Fruit fly (Drosophila melanogaster) whole organism, embryonic: Measurements from ENCODE around the gene CG15283.

Experiments
- Atf3 ChIP-seq: fragments of 200-800 bp; sonication (Bioruptor generic); optimal IDR thresholded peaks from 3 replicates; lab custom pipeline; 2016; ENCODE audit warnings: missing biosample characterization, missing genetic modification characterization
- Awh ChIP-seq: fragments of 200-800 bp; sonication (Bioruptor generic); IDR thresholded peaks from 2 replicates; pipeline ENCODE4, ENCODE4 v1.3.6; 2022; ENCODE audit warnings: missing biosample characterization, missing genetic modification characterization
- CG10147 ChIP-seq: fragments of 200-800 bp; sonication (Bioruptor generic); optimal IDR thresholded peaks from 2 replicates; lab custom pipeline; 2019; ENCODE audit warnings: missing biosample characterization, mild to moderate bottlenecking, missing genetic modification characterization, moderate library complexity
- CG12299 ChIP-seq: fragments of 200-800 bp; sonication (Bioruptor generic); optimal IDR thresholded peaks from 2 replicates; lab custom pipeline; 2018; ENCODE audit warnings: missing biosample characterization, mild to moderate bottlenecking, missing genetic modification characterization
- CG12769 ChIP-seq: fragments of 200-800 bp; sonication (Bioruptor generic); optimal IDR thresholded peaks from 2 replicates; lab custom pipeline; 2019; ENCODE audit warnings: missing biosample characterization, mild to moderate bottlenecking, missing genetic modification characterization, moderate library complexity
- CG1647 ChIP-seq: fragments of 200-800 bp; sonication (Bioruptor generic); optimal IDR thresholded peaks from 3 replicates; lab custom pipeline; 2016; ENCODE audit warnings: missing biosample characterization, missing genetic modification characterization
- CG17359 ChIP-seq: fragments of 200-800 bp; sonication (Bioruptor generic); optimal IDR thresholded peaks from 3 replicates; lab custom pipeline; 2018; ENCODE audit warnings: missing biosample characterization, mild to moderate bottlenecking, missing genetic modification characterization, moderate library complexity
- CG17385 ChIP-seq: fragments of 200-800 bp; sonication (Bioruptor generic); optimal IDR thresholded peaks from 3 replicates; lab custom pipeline; 2018; ENCODE audit warnings: missing biosample characterization, mild to moderate bottlenecking, missing genetic modification characterization
- CG2199 ChIP-seq: fragments of 200-800 bp; sonication (Bioruptor generic); IDR thresholded peaks from 3 replicates; pipeline ENCODE4 v1.3.6; 2022; ENCODE audit warnings: missing biosample characterization, missing genetic modification characterization
- CG3281 ChIP-seq: fragments of 200-800 bp; sonication (Bioruptor generic); optimal IDR thresholded peaks from 3 replicates; lab custom pipeline; 2017; ENCODE audit warnings: missing biosample characterization, mild to moderate bottlenecking, missing genetic modification characterization
- CG3838 ChIP-seq: fragments of 200-800 bp; sonication (Bioruptor generic); optimal IDR thresholded peaks from 3 replicates; lab custom pipeline; 2016; ENCODE audit warnings: missing biosample characterization, missing genetic modification characterization
- CG3995 ChIP-seq: fragments of 200-800 bp; sonication (Bioruptor generic); optimal IDR thresholded peaks from 3 replicates; lab custom pipeline; 2016; ENCODE audit warnings: missing biosample characterization, missing genetic modification characterization
- CG4360 ChIP-seq: fragments of 200-800 bp; sonication (Bioruptor generic); IDR thresholded peaks from 2 replicates; pipeline ENCODE4 v1.3.6; 2022; ENCODE audit warnings: missing biosample characterization, missing genetic modification characterization
- CG43689 ChIP-seq: fragments of 200-800 bp; sonication (Bioruptor generic); IDR thresholded peaks from 2 replicates; pipeline ENCODE4 v1.3.6; 2022; ENCODE audit warnings: missing biosample characterization, missing genetic modification characterization
- CG5245 ChIP-seq: fragments of 200-800 bp; sonication (Bioruptor generic); optimal IDR thresholded peaks from 3 replicates; lab custom pipeline; 2016; ENCODE audit warnings: missing biosample characterization, missing genetic modification characterization
- CG7963 ChIP-seq: fragments of 200-800 bp; sonication (Bioruptor generic); IDR thresholded peaks from 3 replicates; pipeline ENCODE4 v1.3.6; 2022; ENCODE audit warnings: missing biosample characterization, missing genetic modification characterization; ENCODE audit not compliant: partially characterized antibody
- CG8924 ChIP-seq: fragments of 200-800 bp; optimal IDR thresholded peaks from 3 replicates; lab custom pipeline; 2019; ENCODE audit warnings: missing biosample characterization, mild to moderate bottlenecking, missing genetic modification characterization, moderate library complexity
- CG9215 ChIP-seq: fragments of 200-800 bp; sonication (Bioruptor generic); IDR thresholded peaks from 2 replicates; pipeline ENCODE4 v1.3.6; 2022; ENCODE audit warnings: missing biosample characterization, missing genetic modification characterization
- CG9876 ChIP-seq: fragments of 200-800 bp; sonication (Bioruptor generic); optimal IDR thresholded peaks from 2 replicates; lab custom pipeline; 2016; ENCODE audit warnings: missing biosample characterization, missing genetic modification characterization
- CHES-1-like ChIP-seq: fragments of 200-800 bp; sonication (Bioruptor generic); optimal IDR thresholded peaks from 2 replicates; lab custom pipeline; 2016; ENCODE audit warnings: missing biosample characterization, missing genetic modification characterization
- E2f2 ChIP-seq: fragments of 200-800 bp; sonication (Bioruptor generic); IDR thresholded peaks from 2 replicates; pipeline ENCODE4 v1.3.6; 2022; ENCODE audit warnings: missing biosample characterization, missing genetic modification characterization
- HLHmδ ChIP-seq: fragments of 200-800 bp; sonication (Bioruptor generic); optimal IDR thresholded peaks from 2 replicates; lab custom pipeline; 2018; ENCODE audit warnings: missing biosample characterization, mild to moderate bottlenecking, missing genetic modification characterization, moderate library complexity
- HmgD ChIP-seq: fragments of 200-800 bp; sonication (Bioruptor generic); optimal IDR thresholded peaks from 3 replicates; lab custom pipeline; 2016; ENCODE audit warnings: missing biosample characterization, missing genetic modification characterization
- Hr39 ChIP-seq: fragments of >200 bp; optimal IDR thresholded peaks from 2 replicates; lab custom pipeline; 2017
- Hr78 ChIP-seq, 2 experiments: fragments of 200-800 bp in 1 of 2; fragments of >200 bp in 1 of 2; sonication (Bioruptor generic) in 1 of 2; optimal IDR thresholded peaks; 2 replicates each; lab custom pipeline; 2017 to 2019; ENCODE audit warnings: missing biosample characterization in 2 of 2, missing genetic modification characterization in 2 of 2, mild to moderate bottlenecking in 1 of 2, moderate library complexity in 1 of 2
- Meics ChIP-seq: fragments of 200-800 bp; sonication (Bioruptor generic); optimal IDR thresholded peaks from 2 replicates; lab custom pipeline; 2017; ENCODE audit warnings: missing biosample characterization, mild to moderate bottlenecking, missing genetic modification characterization
- Vsx1 ChIP-seq: fragments of 200-800 bp; sonication (Bioruptor generic); optimal IDR thresholded peaks from 2 replicates; lab custom pipeline; 2017; ENCODE audit warnings: missing biosample characterization, mild to moderate bottlenecking, missing genetic modification characterization, missing genetic modification reagents
- abd-A ChIP-seq: fragments of 200-800 bp; sonication (Bioruptor generic); optimal IDR thresholded peaks from 3 replicates; lab custom pipeline; 2019; ENCODE audit warnings: missing biosample characterization, mild to moderate bottlenecking, missing genetic modification characterization, moderate library complexity
- bcd ChIP-seq: fragments of 200-800 bp; sonication (Bioruptor generic); optimal IDR thresholded peaks from 2 replicates; lab custom pipeline; 2017; ENCODE audit warnings: missing biosample characterization, mild to moderate bottlenecking, missing genetic modification characterization
- cato ChIP-seq: fragments of 200-800 bp; sonication (Bioruptor generic); optimal IDR thresholded peaks from 2 replicates; lab custom pipeline; 2016; ENCODE audit warnings: missing biosample characterization, missing genetic modification characterization, borderline replicate concordance
- dan ChIP-seq: fragments of 200-800 bp; sonication (Bioruptor generic); IDR thresholded peaks from 2 replicates; pipeline ENCODE4 v1.3.6; 2022; ENCODE audit warnings: missing biosample characterization, missing genetic modification characterization
- dpn ChIP-seq, 2 experiments: fragments of 200-800 bp; sonication (Bioruptor generic); optimal IDR thresholded peaks; 3 replicates each; lab custom pipeline; 2016; ENCODE audit warnings: missing biosample characterization in 2 of 2, missing genetic modification characterization in 2 of 2
- dysf ChIP-seq: fragments of 200-800 bp; sonication (Bioruptor generic); IDR thresholded peaks from 3 replicates; pipeline ENCODE4 v1.3.6; 2022; ENCODE audit warnings: missing biosample characterization, missing genetic modification characterization
- ems ChIP-seq: fragments of 200-800 bp; sonication (Bioruptor generic); optimal IDR thresholded peaks from 3 replicates; lab custom pipeline; 2016; ENCODE audit warnings: missing biosample characterization, missing genetic modification characterization
- esg ChIP-seq: fragments of 200-800 bp; sonication (Bioruptor generic); conservative IDR thresholded peaks from 2 replicates; pipeline ENCODE4 v1.3.6; 2022; ENCODE audit warnings: missing biosample characterization, missing genetic modification characterization
- jing ChIP-seq: fragments of 200-800 bp; sonication (Bioruptor generic); optimal IDR thresholded peaks from 2 replicates; lab custom pipeline; 2018; ENCODE audit warnings: missing biosample characterization, mild to moderate bottlenecking, missing genetic modification characterization
- kah ChIP-seq: fragments of 200-800 bp; sonication (Bioruptor generic); optimal IDR thresholded peaks from 2 replicates; lab custom pipeline; 2018; ENCODE audit warnings: missing biosample characterization, mild to moderate bottlenecking, missing genetic modification characterization
- lmd ChIP-seq: fragments of 200-800 bp; sonication (Bioruptor generic); IDR thresholded peaks from 2 replicates; pipeline ENCODE4 v1.3.6; 2022; ENCODE audit warnings: missing biosample characterization, missing genetic modification characterization
- luna ChIP-seq: fragments of 200-800 bp; sonication (Bioruptor generic); optimal IDR thresholded peaks from 2 replicates; lab custom pipeline; 2016; ENCODE audit warnings: missing biosample characterization, missing genetic modification characterization
- oc ChIP-seq: fragments of 200-800 bp; sonication (Bioruptor generic); optimal IDR thresholded peaks from 2 replicates; lab custom pipeline; 2018; ENCODE audit warnings: missing biosample characterization, mild to moderate bottlenecking, missing genetic modification characterization, moderate library complexity
- odd ChIP-seq: fragments of 200-800 bp; sonication (Bioruptor generic); optimal IDR thresholded peaks from 2 replicates; lab custom pipeline; 2017; ENCODE audit warnings: missing biosample characterization, mild to moderate bottlenecking, missing genetic modification characterization
- pzg ChIP-seq: fragments of 200-800 bp; sonication (Bioruptor generic); optimal IDR thresholded peaks from 3 replicates; lab custom pipeline; 2018; ENCODE audit warnings: missing biosample characterization, mild to moderate bottlenecking, missing genetic modification characterization, moderate library complexity
- sens ChIP-seq: fragments of 200-800 bp; sonication (Bioruptor generic); peaks from one replicate; lab custom pipeline; 2016; ENCODE audit warnings: missing biosample characterization, missing genetic modification characterization
- sens-2 ChIP-seq: fragments of 200-800 bp; sonication (Bioruptor generic); IDR thresholded peaks from 2 replicates; pipeline ENCODE4 v1.3.6; 2022; ENCODE audit warnings: missing biosample characterization, missing genetic modification characterization
- sim ChIP-seq: fragments of 200-800 bp; sonication (Bioruptor generic); IDR thresholded peaks from 2 replicates; pipeline ENCODE4 v1.3.6; 2022; ENCODE audit warnings: missing biosample characterization, missing genetic modification characterization
- slbo ChIP-seq: fragments of 200-800 bp; sonication (Bioruptor generic); IDR thresholded peaks from 2 replicates; pipeline ENCODE4 v1.3.6; 2022; ENCODE audit warnings: missing biosample characterization, missing genetic modification characterization
- so ChIP-seq: fragments of 200-800 bp; sonication (Bioruptor generic); IDR thresholded peaks from 3 replicates; pipeline ENCODE4 v1.3.6; 2022; ENCODE audit warnings: missing biosample characterization, missing genetic modification characterization
- stwl ChIP-seq: fragments of 200-800 bp; sonication (Bioruptor generic); optimal IDR thresholded peaks from 3 replicates; lab custom pipeline; 2018; ENCODE audit warnings: missing biosample characterization, mild to moderate bottlenecking, missing genetic modification characterization, moderate library complexity
- tll ChIP-seq, 2 experiments: fragments of 200-800 bp in 1 of 2; fragments of >200 bp in 1 of 2; sonication (Bioruptor generic) in 1 of 2; optimal IDR thresholded peaks; 2 replicates each; lab custom pipeline; 2017 to 2019; ENCODE audit warnings: missing biosample characterization in 2 of 2, missing genetic modification characterization in 2 of 2, mild to moderate bottlenecking in 1 of 2, moderate library complexity in 1 of 2
- unc-4 ChIP-seq: fragments of 200-800 bp; sonication (Bioruptor generic); IDR thresholded peaks from 2 replicates; pipeline ENCODE4 v1.3.6; 2022; ENCODE audit warnings: missing biosample characterization, missing genetic modification characterization; ENCODE audit not compliant: partially characterized antibody
- wdn ChIP-seq: fragments of 200-800 bp; sonication (Bioruptor generic); IDR thresholded peaks from 2 replicates; pipeline ENCODE4 v1.3.6; 2022; ENCODE audit warnings: missing biosample characterization, missing genetic modification characterization

Gene CG15283

DNA sequence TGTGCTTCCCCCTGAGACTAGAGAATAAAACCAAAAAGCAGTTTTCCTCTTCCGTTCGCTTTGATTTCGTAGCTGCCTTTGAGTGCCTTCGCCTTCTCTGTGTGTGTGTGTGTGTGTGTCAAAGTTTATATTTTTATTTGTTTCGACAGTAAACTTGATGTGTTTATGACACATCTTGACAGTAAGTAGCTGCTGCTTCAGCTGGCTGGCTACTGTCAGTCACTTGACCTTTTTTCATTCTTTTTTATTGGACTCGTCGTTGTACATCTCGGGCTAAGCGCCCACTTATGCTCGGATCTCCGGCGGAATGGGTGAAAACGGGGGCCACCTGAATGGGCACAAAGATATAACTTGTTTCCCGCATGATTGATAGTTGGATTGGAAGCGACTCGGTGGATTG is 6.1 kb upstream of the CG15283 start (continued):
- no peak for TF ChIP-seq kah
- TF ChIP-seq CG12299 (tag; lab: Kevin White, UChicago), result no peak
- TF ChIP-seq Hr39 (lab: Kevin White, UChicago), result no peak
- TF ChIP-seq unc-4, result no peak
- peak; percentile 34 for TF ChIP-seq CG12769
- TF ChIP-seq Vsx1 (GFP tag; lab: Kevin White, UChicago), result peak; percentile 40
- TF ChIP-seq CG2199 (GFP tag; lab: Robert Waterston, UW), result 0 out of 3 replicates have a peak, but pooled peaks have one; percentile 31
- no peak for TF ChIP-seq so (GFP tag; lab: Robert Waterston, UW)
- no peak for TF ChIP-seq jing (GFP tag; lab: Kevin White, UChicago)
- TF ChIP-seq HmgD (GFP tag; lab: Kevin White, UChicago), result no peak
- peak; percentile 3 for TF ChIP-seq odd
- TF ChIP-seq slbo (GFP tag; lab: Robert Waterston, UW), result no peak
- TF ChIP-seq CG17385 (GFP tag; lab: Kevin White, UChicago), result no peak
- TF ChIP-seq abd-A (tag; lab: Kevin White, UChicago), result peak; percentile 67
- TF ChIP-seq CG7963, result no peak
- TF ChIP-seq HLHmδ (GFP tag; lab: Kevin White, UChicago), result no peak
- TF ChIP-seq oc (tag; lab: Kevin White, UChicago), result peak; percentile 62
- TF ChIP-seq, all 482 proteins: peak for 17

DNA sequence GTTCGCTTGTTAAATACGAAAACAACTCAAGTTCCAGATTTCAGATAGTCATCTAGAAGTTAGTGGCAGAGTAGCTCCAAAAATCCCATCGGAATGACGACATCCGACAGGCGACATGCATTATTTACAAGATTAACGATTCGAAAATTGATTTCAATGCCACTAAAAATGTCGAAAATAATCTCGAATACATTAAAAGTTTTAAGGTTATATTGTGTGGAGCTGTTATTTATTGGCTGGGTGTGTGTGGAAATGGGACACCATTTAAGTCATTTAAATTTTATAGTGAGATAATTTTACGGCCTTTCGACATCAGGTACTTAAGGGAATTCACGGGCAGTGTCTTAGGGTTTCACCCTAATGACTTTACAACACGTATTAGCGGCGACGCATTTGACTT is 5.5 kb upstream of the CG15283 start:
- TF ChIP-seq dysf (GFP tag; lab: Robert Waterston, UW) (no peak), CG3281 (GFP tag; lab: Kevin White, UChicago) (no peak), luna (GFP tag; lab: Kevin White, UChicago) (no peak), dpn (GFP tag; optimal IDR thresholded peaks at IDR 0.05; lab: Kevin White, UChicago) (no peak), tll (GFP tag; optimal IDR thresholded peaks at IDR 0.05; lab: Kevin White, UChicago) (peak in 1 of 2 experiments; percentile 42), Meics (GFP tag; lab: Kevin White, UChicago) (no peak), CG9876 (no peak), sens (GFP tag; lab: Kevin White, UChicago) (peak; percentile 21), CG5245 (GFP tag; lab: Kevin White, UChicago) (no peak), CG1647 (GFP tag; lab: Kevin White, UChicago) (no peak), CG17385 (GFP tag; lab: Kevin White, UChicago) (no peak), bcd (GFP tag; lab: Kevin White, UChicago) (no peak), CG3838 (GFP tag; lab: Kevin White, UChicago) (no peak), lmd (GFP tag; lab: Robert Waterston, UW) (no peak), CG4360 (GFP tag; lab: Robert Waterston, UW) (no peak), stwl (tag; lab: Kevin White, UChicago) (no peak), Hr78 (GFP tag; optimal IDR thresholded peaks at IDR 0.05; lab: Kevin White, UChicago) (no peak), esg (GFP tag; lab: Robert Waterston, UW) (no peak), E2f2 (GFP tag; lab: Robert Waterston, UW) (no peak), Atf3 (GFP tag; lab: Kevin White, UChicago) (no peak), oc (tag; lab: Kevin White, UChicago) (peak; percentile 61), CG10147 (no peak), CG43689 (GFP tag; lab: Robert Waterston, UW) (no peak), ems (GFP tag; lab: Kevin White, UChicago) (no peak), abd-A (tag; lab: Kevin White, UChicago) (peak; percentile 57), sim (GFP tag; lab: Robert Waterston, UW) (no peak), slbo (GFP tag; lab: Robert Waterston, UW) (no peak), CG8924 (tag; lab: Kevin White, UChicago) (no peak), Awh (GFP tag; lab: Robert Waterston, UW) (peak; percentile 62; the same call in 1 of the 2 replicates), wdn (GFP tag; lab: Robert Waterston, UW) (no peak), CHES-1-like (no peak), sens-2 (no peak), dan (GFP tag; lab: Robert Waterston, UW) (no peak), CG3995 (no peak), cato (GFP tag; lab: Kevin White, UChicago) (no peak), CG17359 (tag; lab: Kevin White, UChicago) (no peak), CG9215 (GFP tag; lab: Robert Waterston, UW) (no peak), pzg (GFP tag; lab: Kevin White, UChicago) (no peak)
